Fruit fly (Drosophila melanogaster) whole organism, embryonic: ENCODE measurements around the gene rut.

Experiments used
- Adf1 ChIP-seq: fragments of 200-800 bp; sonication (Bioruptor generic); IDR thresholded peaks from 2 replicates; pipeline ENCODE4 v1.3.6; 2022; ENCODE audit warnings: missing biosample characterization, missing genetic modification characterization
- Asciz ChIP-seq: fragments of 200-800 bp; sonication (Bioruptor generic); optimal IDR thresholded peaks from 2 replicates; lab custom pipeline; 2017; ENCODE audit warnings: missing biosample characterization, mild to moderate bottlenecking, missing genetic modification characterization, missing genetic modification reagents
- CG11093 ChIP-seq: fragments of 200-800 bp; sonication (Bioruptor generic); IDR thresholded peaks from 3 replicates; pipeline ENCODE4 v1.3.6; 2022; ENCODE audit warnings: missing biosample characterization, missing genetic modification characterization
- CG11247 ChIP-seq: fragments of 200-800 bp; sonication (Bioruptor generic); IDR thresholded peaks from 2 replicates; pipeline ENCODE4 v1.3.6; 2022; ENCODE audit warnings: missing biosample characterization, missing genetic modification characterization
- CG11504 ChIP-seq: fragments of 200-800 bp; sonication (Bioruptor generic); optimal IDR thresholded peaks from 3 replicates; lab custom pipeline; 2019; ENCODE audit warnings: missing biosample characterization, mild to moderate bottlenecking, missing genetic modification characterization, moderate library complexity
- CG12071 ChIP-seq: fragments of 200-800 bp; sonication (Bioruptor generic); optimal IDR thresholded peaks from 3 replicates; lab custom pipeline; 2018; ENCODE audit warnings: missing biosample characterization, mild to moderate bottlenecking, missing genetic modification characterization
- CG12155 ChIP-seq: fragments of 200-800 bp; sonication (Bioruptor generic); optimal IDR thresholded peaks from 3 replicates; lab custom pipeline; 2016; ENCODE audit warnings: missing biosample characterization, missing genetic modification characterization
- CG12236 ChIP-seq: fragments of 200-800 bp; sonication (Bioruptor generic); optimal IDR thresholded peaks from 2 replicates; lab custom pipeline; 2016; ENCODE audit warnings: missing biosample characterization, missing genetic modification characterization
- CG15514 ChIP-seq: fragments of 200-800 bp; sonication (Bioruptor generic); optimal IDR thresholded peaks from 3 replicates; lab custom pipeline; 2017; ENCODE audit warnings: missing biosample characterization, missing genetic modification characterization, mild to moderate bottlenecking, moderate library complexity, missing genetic modification reagents
- CG17186 ChIP-seq: fragments of 200-800 bp; sonication (Bioruptor generic); optimal IDR thresholded peaks from 3 replicates; lab custom pipeline; 2017; ENCODE audit warnings: missing biosample characterization, missing genetic modification reagents, missing genetic modification characterization
- CG4617 ChIP-seq: fragments of 200-800 bp; sonication (Bioruptor generic); optimal IDR thresholded peaks from 3 replicates; lab custom pipeline; 2016; ENCODE audit warnings: missing biosample characterization, missing genetic modification characterization, borderline replicate concordance
- CG5953 ChIP-seq: fragments of 200-800 bp; sonication (Bioruptor generic); IDR thresholded peaks from 2 replicates; pipeline ENCODE4 v1.3.6; 2022; ENCODE audit warnings: missing biosample characterization, missing genetic modification characterization
- CG6791 ChIP-seq: fragments of 200-800 bp; sonication (Bioruptor generic); IDR thresholded peaks from 3 replicates; pipeline ENCODE4 v1.3.6; 2022; ENCODE audit warnings: missing biosample characterization, missing genetic modification characterization; ENCODE audit not compliant: partially characterized antibody
- CG6813 ChIP-seq: fragments of 200-800 bp; sonication (Bioruptor generic); optimal IDR thresholded peaks from 2 replicates; lab custom pipeline; 2017; ENCODE audit warnings: missing biosample characterization, missing genetic modification characterization, mild to moderate bottlenecking, moderate library complexity, missing genetic modification reagents
- CG7839 ChIP-seq: fragments of 200-800 bp; sonication (Bioruptor generic); optimal IDR thresholded peaks from 3 replicates; lab custom pipeline; 2018; ENCODE audit warnings: missing biosample characterization, mild to moderate bottlenecking, missing genetic modification characterization, moderate library complexity
- CG7963 ChIP-seq: fragments of 200-800 bp; sonication (Bioruptor generic); IDR thresholded peaks from 3 replicates; pipeline ENCODE4 v1.3.6; 2022; ENCODE audit warnings: missing biosample characterization, missing genetic modification characterization; ENCODE audit not compliant: partially characterized antibody
- CG8290 ChIP-seq, 3 experiments: fragments of 200-800 bp; sonication (Bioruptor generic); optimal IDR thresholded peaks; 2 replicates each; lab custom pipeline; 2016 to 2019; ENCODE audit warnings: missing biosample characterization in 3 of 3, missing genetic modification characterization in 3 of 3, mild to moderate bottlenecking in 2 of 3, moderate library complexity in 1 of 3
- CG9609 ChIP-seq: fragments of 200-800 bp; sonication (Bioruptor generic); optimal IDR thresholded peaks from 3 replicates; lab custom pipeline; 2016; ENCODE audit warnings: missing biosample characterization, missing genetic modification characterization
- CkIIα-i1 ChIP-seq: fragments of 200-800 bp; sonication (Bioruptor generic); IDR thresholded peaks from 2 replicates; pipeline ENCODE4 v1.3.6; 2022; ENCODE audit warnings: missing biosample characterization, missing genetic modification characterization
- Dll ChIP-seq: fragments of 200-800 bp; sonication (Bioruptor generic); IDR thresholded peaks from 4 replicates; pipeline ENCODE4 v1.3.6; 2022; ENCODE audit warnings: missing biosample characterization, missing genetic modification characterization; ENCODE audit not compliant: partially characterized antibody
- Lim3 ChIP-seq: fragments of 200-800 bp; sonication (Bioruptor generic); IDR thresholded peaks from 2 replicates; pipeline ENCODE4 v1.3.6; 2022; ENCODE audit warnings: missing biosample characterization, missing genetic modification characterization
- MTF-1 ChIP-seq: fragments of 200-800 bp; sonication (Bioruptor generic); optimal IDR thresholded peaks from 2 replicates; lab custom pipeline; 2018; ENCODE audit warnings: missing biosample characterization, mild to moderate bottlenecking, missing genetic modification characterization, borderline replicate concordance
- Mrtf ChIP-seq: fragments of 200-800 bp; sonication (Bioruptor generic); IDR thresholded peaks from 3 replicates; pipeline ENCODE4 v1.3.6; 2022; ENCODE audit warnings: missing biosample characterization, missing genetic modification characterization
- Neu2 ChIP-seq: fragments of 200-800 bp; sonication (Bioruptor generic); optimal IDR thresholded peaks from 3 replicates; lab custom pipeline; 2016; ENCODE audit warnings: missing biosample characterization, missing genetic modification characterization, borderline replicate concordance
- Xrp1 ChIP-seq: fragments of 200-800 bp; sonication (Bioruptor generic); IDR thresholded peaks from 2 replicates; pipeline ENCODE4 v1.3.6; 2022; ENCODE audit warnings: missing biosample characterization, missing genetic modification characterization
- YL-1 ChIP-seq: fragments of 200-800 bp; sonication (Bioruptor generic); optimal IDR thresholded peaks from 3 replicates; lab custom pipeline; 2017; ENCODE audit warnings: missing biosample characterization, mild to moderate bottlenecking, missing genetic modification characterization
- aop ChIP-seq: fragments of 200-800 bp; sonication (Bioruptor generic); IDR thresholded peaks from 2 replicates; pipeline ENCODE4 v1.3.6; 2022; ENCODE audit warnings: missing biosample characterization, missing genetic modification characterization
- az2 ChIP-seq: fragments of 200-800 bp; sonication (Bioruptor generic); optimal IDR thresholded peaks from 3 replicates; lab custom pipeline; 2016; ENCODE audit warnings: missing biosample characterization, missing genetic modification characterization
- disco-r ChIP-seq: fragments of 200-800 bp; sonication (Bioruptor generic); optimal IDR thresholded peaks from 2 replicates; lab custom pipeline; 2016; ENCODE audit warnings: missing biosample characterization, missing genetic modification characterization
- fd64A ChIP-seq: fragments of 200-800 bp; sonication (Bioruptor generic); optimal IDR thresholded peaks from 3 replicates; lab custom pipeline; 2018; ENCODE audit warnings: missing biosample characterization, mild to moderate bottlenecking, missing genetic modification characterization
- fu2 ChIP-seq: fragments of 200-800 bp; sonication (Bioruptor generic); optimal IDR thresholded peaks from 2 replicates; lab custom pipeline; 2016; ENCODE audit warnings: missing biosample characterization, missing genetic modification characterization
- gem ChIP-seq: fragments of 200-800 bp; sonication (Bioruptor generic); optimal IDR thresholded peaks from 2 replicates; lab custom pipeline; 2019; ENCODE audit warnings: missing biosample characterization, mild to moderate bottlenecking, missing genetic modification characterization, moderate library complexity
- hkb ChIP-seq, 2 experiments: fragments of 200-800 bp in 1 of 2; fragments of >200 bp in 1 of 2; sonication (Bioruptor generic) in 1 of 2; IDR thresholded peaks in 1 of 2; optimal IDR thresholded peaks in 1 of 2; 2 replicates each; pipeline versions ENCODE4 v1.3.6 to Lab custom; 2017 to 2022; ENCODE audit warnings: missing biosample characterization in 1 of 2, missing genetic modification characterization in 1 of 2
- jing ChIP-seq: fragments of 200-800 bp; sonication (Bioruptor generic); optimal IDR thresholded peaks from 2 replicates; lab custom pipeline; 2018; ENCODE audit warnings: missing biosample characterization, mild to moderate bottlenecking, missing genetic modification characterization
- kni ChIP-seq: fragments of 200-800 bp; sonication (Bioruptor generic); optimal IDR thresholded peaks from 3 replicates; lab custom pipeline; 2017; ENCODE audit warnings: mild to moderate bottlenecking, missing biosample characterization, missing genetic modification reagents, missing genetic modification characterization
- mld ChIP-seq: fragments of 200-800 bp; sonication (Bioruptor generic); IDR thresholded peaks from 3 replicates; pipeline ENCODE4 v1.3.6; 2022; ENCODE audit warnings: missing biosample characterization, missing genetic modification characterization; ENCODE audit not compliant: partially characterized antibody
- nerfin-1 ChIP-seq: fragments of 200-800 bp; sonication (Bioruptor generic); optimal IDR thresholded peaks from 3 replicates; lab custom pipeline; 2019; ENCODE audit warnings: missing biosample characterization, mild to moderate bottlenecking, missing genetic modification characterization, moderate library complexity
- p53 ChIP-seq: fragments of 200-800 bp; sonication (Bioruptor generic); optimal IDR thresholded peaks from 2 replicates; lab custom pipeline; 2016; ENCODE audit warnings: missing biosample characterization, missing genetic modification characterization
- prd ChIP-seq, 3 experiments: fragments of >200 bp in 2 of 3; fragments of 200-800 bp in 1 of 3; sonication (Bioruptor generic) in 1 of 3; optimal IDR thresholded peaks in 2 of 3; IDR thresholded peaks in 1 of 3; 2 replicates in 2 of 3; 3 replicates in 1 of 3; pipeline versions ENCODE4 v1.3.6 to Lab custom; 2017 to 2022; ENCODE audit warnings: missing biosample characterization in 1 of 3, missing genetic modification characterization in 1 of 3
- repo ChIP-seq: fragments of 200-800 bp; sonication (Bioruptor generic); optimal IDR thresholded peaks from 2 replicates; lab custom pipeline; 2016; ENCODE audit warnings: missing biosample characterization, missing genetic modification characterization
- run ChIP-seq: fragments of 200-800 bp; sonication (Bioruptor generic); optimal IDR thresholded peaks from 3 replicates; lab custom pipeline; 2018; ENCODE audit warnings: missing biosample characterization, mild to moderate bottlenecking, missing genetic modification characterization
- salm ChIP-seq: fragments of 200-800 bp; sonication (Bioruptor generic); optimal IDR thresholded peaks from 2 replicates; lab custom pipeline; 2018; ENCODE audit warnings: missing biosample characterization, mild to moderate bottlenecking, missing genetic modification characterization
- slbo ChIP-seq: fragments of 200-800 bp; sonication (Bioruptor generic); IDR thresholded peaks from 2 replicates; pipeline ENCODE4 v1.3.6; 2022; ENCODE audit warnings: missing biosample characterization, missing genetic modification characterization
- slou ChIP-seq: fragments of 200-800 bp; sonication (Bioruptor generic); optimal IDR thresholded peaks from 3 replicates; lab custom pipeline; 2016; ENCODE audit warnings: missing biosample characterization, missing genetic modification characterization
- so ChIP-seq: fragments of 200-800 bp; sonication (Bioruptor generic); IDR thresholded peaks from 3 replicates; pipeline ENCODE4 v1.3.6; 2022; ENCODE audit warnings: missing biosample characterization, missing genetic modification characterization
- sob ChIP-seq: fragments of 200-800 bp; sonication (Bioruptor generic); IDR thresholded peaks from 2 replicates; pipeline ENCODE4 v1.3.6; 2022; ENCODE audit warnings: missing biosample characterization, missing genetic modification characterization
- stwl ChIP-seq: fragments of 200-800 bp; sonication (Bioruptor generic); optimal IDR thresholded peaks from 3 replicates; lab custom pipeline; 2018; ENCODE audit warnings: missing biosample characterization, mild to moderate bottlenecking, missing genetic modification characterization, moderate library complexity
- toy ChIP-seq: fragments of 200-800 bp; sonication (Bioruptor generic); IDR thresholded peaks from 2 replicates; pipeline ENCODE4 v1.3.6; 2022; ENCODE audit warnings: missing biosample characterization, missing genetic modification characterization
- wor ChIP-seq: fragments of 200-800 bp; sonication (Bioruptor generic); IDR thresholded peaks from 2 replicates; pipeline ENCODE4 v1.3.6; 2022; ENCODE audit warnings: missing biosample characterization, missing genetic modification characterization

rut gene

DNA sequence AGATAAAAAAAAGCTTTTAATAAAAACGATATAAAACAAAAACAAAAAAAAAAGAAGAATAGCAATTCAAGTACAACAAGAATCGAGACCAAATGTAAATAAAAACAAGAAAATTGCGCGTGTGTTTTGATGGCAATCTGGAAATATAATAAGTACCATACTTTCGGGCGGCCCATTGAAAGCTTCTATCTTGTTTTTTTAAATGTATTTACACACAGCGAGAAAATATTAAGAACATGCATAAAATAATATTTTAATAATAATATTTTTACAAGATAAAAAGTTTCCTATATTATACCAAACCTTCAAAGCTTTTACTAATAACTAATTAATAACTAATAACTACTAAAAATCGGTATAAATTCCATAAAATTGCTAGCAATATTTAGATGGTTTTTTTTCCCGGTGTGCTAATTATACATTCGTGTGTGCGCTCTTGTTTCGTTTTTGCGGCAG, 14.6 kb upstream of the rut start (continued):
- TF ChIP-seq CG11247 (GFP tag; lab: Robert Waterston, UW): no peak
- TF ChIP-seq Neu2 (GFP tag; lab: Kevin White, UChicago): no peak
- no peak for TF ChIP-seq CG6791
- peak; percentile 75 for TF ChIP-seq slbo
- TF ChIP-seq CkIIα-i1 (GFP tag; lab: Robert Waterston, UW): no peak
- no peak for TF ChIP-seq YL-1 (GFP tag; lab: Kevin White, UChicago)
- no peak for TF ChIP-seq p53 (GFP tag; lab: Kevin White, UChicago)
- TF ChIP-seq so (GFP tag; lab: Robert Waterston, UW): no peak
- TF ChIP-seq wor (GFP tag; lab: Robert Waterston, UW): no peak
- peak; percentile 74 for TF ChIP-seq CG7839 (tag; lab: Kevin White, UChicago)
- TF ChIP-seq prd (optimal IDR thresholded peaks at IDR 0.05; lab: Kevin White, UChicago): no peak
- TF ChIP-seq prd (GFP tag; IDR thresholded peaks at IDR 0.05; lab: Robert Waterston, UW): no peak
- no peak for TF ChIP-seq Lim3 (GFP tag; lab: Robert Waterston, UW)
- TF ChIP-seq kni (GFP tag; lab: Kevin White, UChicago): no peak
- TF ChIP-seq CG12236: no peak
- TF ChIP-seq disco-r: no peak
- no peak for TF ChIP-seq run (tag; lab: Kevin White, UChicago)
- TF ChIP-seq az2 (GFP tag; lab: Kevin White, UChicago): peak; percentile 38
- peak; percentile 62; the same call in 1 of the 2 replicates for TF ChIP-seq Xrp1 (GFP tag; lab: Robert Waterston, UW)
- no peak for TF ChIP-seq hkb (optimal IDR thresholded peaks at IDR 0.05; lab: Kevin White, UChicago)
- peak; percentile 47 for TF ChIP-seq hkb (GFP tag; IDR thresholded peaks at IDR 0.05; lab: Robert Waterston, UW)
- peak; percentile 81 for TF ChIP-seq gem (tag; lab: Kevin White, UChicago)
- no peak for TF ChIP-seq stwl (tag; lab: Kevin White, UChicago)
- TF ChIP-seq Mrtf (GFP tag; lab: Robert Waterston, UW): no peak
- no peak for TF ChIP-seq salm (tag; lab: Kevin White, UChicago)
- no peak for TF ChIP-seq aop (GFP tag; lab: Robert Waterston, UW)
- peak; percentile 2 for TF ChIP-seq nerfin-1 (tag; lab: Kevin White, UChicago)
- TF ChIP-seq repo (GFP tag; lab: Kevin White, UChicago): no peak
- TF ChIP-seq CG8290 (GFP tag; optimal IDR thresholded peaks at IDR 0.05; lab: Kevin White, UChicago): no peak
- TF ChIP-seq CG8290 (tag; optimal IDR thresholded peaks at IDR 0.05; lab: Kevin White, UChicago): no peak
- no peak for TF ChIP-seq CG12071 (GFP tag; lab: Kevin White, UChicago)
- TF ChIP-seq fd64A: no peak
- TF ChIP-seq mld: no peak
- TF ChIP-seq CG9609 (GFP tag; lab: Kevin White, UChicago): no peak
- TF ChIP-seq slou: no peak
- TF ChIP-seq fu2 (GFP tag; lab: Kevin White, UChicago): no peak
- TF ChIP-seq sob (GFP tag; lab: Robert Waterston, UW): 0 out of 2 replicates have a peak, but pooled peaks have one; percentile 12
- peak; percentile 52 for TF ChIP-seq CG6813
- no peak for TF ChIP-seq CG11093
- no peak for TF ChIP-seq Dll (GFP tag; lab: Robert Waterston, UW)
- TF ChIP-seq CG12155 (GFP tag; lab: Kevin White, UChicago): no peak
- TF ChIP-seq jing (GFP tag; lab: Kevin White, UChicago): no peak
- no peak for TF ChIP-seq CG5953 (GFP tag; lab: Robert Waterston, UW)
- no peak for TF ChIP-seq CG7963 (GFP tag; lab: Robert Waterston, UW)
- TF ChIP-seq Adf1 (GFP tag; lab: Robert Waterston, UW): no peak
- TF ChIP-seq CG11504 (tag; lab: Kevin White, UChicago): peak; percentile 73
- TF ChIP-seq CG15514 (GFP tag; lab: Kevin White, UChicago): no peak
- TF ChIP-seq CG4617 (GFP tag; lab: Kevin White, UChicago): no peak
- TF ChIP-seq Asciz (GFP tag; lab: Kevin White, UChicago): peak; percentile 33
- no peak for TF ChIP-seq CG17186 (GFP tag; lab: Kevin White, UChicago)
- no peak for TF ChIP-seq MTF-1 (GFP tag; lab: Kevin White, UChicago)
- TF ChIP-seq toy: no peak
